Fruit fly (Drosophila melanogaster): Measurements from ENCODE around the gene CG3857.

The CG3857 gene

dm6 chrX:1951391-1952066 lies 11.7 kb upstream of the CG3857 start (continued):
- TF ChIP-seq CG8359 (GFP tag; optimal IDR thresholded peaks at IDR 0.05; ENCODE audit: borderline replicate concordance) (peak; percentile 90), CG15514 (GFP tag; optimal IDR thresholded peaks at IDR 0.05) (peak; percentile 90), croc (GFP tag; conservative IDR thresholded peaks at IDR 0.05) (peak; percentile 90), CG31224 (GFP tag; IDR thresholded peaks at IDR 0.05) (peak; percentile 87), CTCF (GFP tag; optimal IDR thresholded peaks at IDR 0.05) (peak; percentile 63), CG16779 (GFP tag; IDR thresholded peaks at IDR 0.05) (peak; percentile 86), CG12769 (tag; optimal IDR thresholded peaks at IDR 0.05) (peak; percentile 99), Awh (GFP tag; IDR thresholded peaks at IDR 0.05) (peak; percentile 95), fd64A (GFP tag; optimal IDR thresholded peaks at IDR 0.05) (peak; percentile 95), CG3847 (GFP tag; IDR thresholded peaks at IDR 0.05) (peak; percentile 88), CG10565 (GFP tag; optimal IDR thresholded peaks at IDR 0.05) (peak; percentile 72), CG1832 (GFP tag; optimal IDR thresholded peaks at IDR 0.05) (peak; percentile 63), amos (GFP tag; IDR thresholded peaks at IDR 0.05; ENCODE audit: partially characterized antibody) (no peak), onecut (GFP tag; IDR thresholded peaks at IDR 0.05) (peak; percentile 91), bigmax (GFP tag; optimal IDR thresholded peaks at IDR 0.05) (peak; percentile 73), CG18011 (GFP tag; optimal IDR thresholded peaks at IDR 0.05) (peak; percentile 87), maf-S (GFP tag; optimal IDR thresholded peaks at IDR 0.05) (peak; percentile 94), CG13894 (tag; optimal IDR thresholded peaks at IDR 0.05) (peak; percentile 91), BEAF-32 (GFP tag; optimal IDR thresholded peaks at IDR 0.05) (no peak), vnd (GFP tag; IDR thresholded peaks at IDR 0.05; ENCODE audit: partially characterized antibody) (no peak), CG18599 (GFP tag; optimal IDR thresholded peaks at IDR 0.05) (peak; percentile 98), lilli (GFP tag; optimal IDR thresholded peaks at IDR 0.05) (peak; percentile 96), CG30431 (GFP tag; optimal IDR thresholded peaks at IDR 0.05) (peak; percentile 96), CG15269 (tag; optimal IDR thresholded peaks at IDR 0.05) (peak; percentile 93), hbn (GFP tag; IDR thresholded peaks at IDR 0.05; ENCODE audit: partially characterized antibody) (no peak), CoRest (tag; optimal IDR thresholded peaks at IDR 0.05) (peak; percentile 91), CG16813 (GFP tag; IDR thresholded peaks at IDR 0.05; ENCODE audit: partially characterized antibody) (no peak), CG17359 (tag; optimal IDR thresholded peaks at IDR 0.05) (peak; percentile 97), CG10274 (GFP tag; optimal IDR thresholded peaks at IDR 0.05) (peak; percentile 84), MTF-1 (GFP tag; optimal IDR thresholded peaks at IDR 0.05; ENCODE audit: borderline replicate concordance) (peak; percentile 93), cato (GFP tag; optimal IDR thresholded peaks at IDR 0.05; ENCODE audit: borderline replicate concordance) (peak; percentile 88), CG11085 (GFP tag; IDR thresholded peaks at IDR 0.05) (peak; percentile 76), stc (GFP tag; IDR thresholded peaks at IDR 0.05) (peak; percentile 96), toy (GFP tag; IDR thresholded peaks at IDR 0.05) (peak; percentile 85), ssp (GFP tag; IDR thresholded peaks at IDR 0.05) (peak; percentile 77), sd (tag; optimal IDR thresholded peaks at IDR 0.05) (peak; percentile 82), crol (GFP tag; IDR thresholded peaks at IDR 0.05) (peak; percentile 68), odd (GFP tag; optimal IDR thresholded peaks at IDR 0.05) (peak; percentile 94), CG11723 (GFP tag; optimal IDR thresholded peaks at IDR 0.05) (peak; percentile 93), disco-r (GFP tag; optimal IDR thresholded peaks at IDR 0.05) (peak; percentile 92), chinmo (GFP tag; IDR thresholded peaks at IDR 0.05; ENCODE audit: partially characterized antibody) (no peak), CG12744 (GFP tag; optimal IDR thresholded peaks at IDR 0.05) (peak; percentile 91), pum (GFP tag; optimal IDR thresholded peaks at IDR 0.05) (peak; percentile 93), TFAM (GFP tag; optimal IDR thresholded peaks at IDR 0.05) (peak; percentile 86), mam (GFP tag; optimal IDR thresholded peaks at IDR 0.05) (peak; percentile 95), Opbp (GFP tag; IDR thresholded peaks at IDR 0.05; ENCODE audit: partially characterized antibody) (no peak), CG8290 (GFP tag; optimal IDR thresholded peaks at IDR 0.05) (peak; percentile 84), CG8290 (tag; optimal IDR thresholded peaks at IDR 0.05) (peak; percentile 60 to 99), CG7928 (GFP tag; optimal IDR thresholded peaks at IDR 0.05) (peak; percentile 71)

Measured in whole organism, embryonic.